Fruit fly (Drosophila melanogaster): ENCODE measurements around the gene ntc.

Gene ntc

DNA sequence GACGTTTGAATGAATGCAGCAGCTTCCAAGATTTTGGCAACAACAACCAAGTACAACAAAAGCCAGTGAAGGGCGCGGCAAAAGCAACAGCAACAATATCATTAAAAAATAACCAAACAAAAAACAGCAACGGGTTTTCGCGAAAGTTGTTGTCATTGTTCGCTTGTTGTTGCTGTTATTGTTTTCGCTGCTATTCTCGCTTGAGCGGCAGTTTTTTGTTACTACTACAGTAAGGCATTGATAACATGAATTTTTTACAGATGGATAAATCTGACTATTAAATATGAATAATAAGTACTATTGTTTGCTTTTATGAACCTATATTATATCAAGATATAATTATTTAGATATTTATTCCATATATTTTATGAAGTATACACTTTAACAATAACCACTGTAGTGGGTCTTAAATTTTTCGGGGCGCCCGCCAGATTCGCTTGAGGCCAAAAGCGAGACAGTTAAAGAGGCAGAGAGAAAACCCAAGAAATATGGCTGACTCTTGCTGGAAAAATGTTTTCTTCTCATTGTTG lies 34.8 kb downstream of the ntc start (continued):
- TF ChIP-seq Aef1 (GFP tag; IDR thresholded peaks at IDR 0.05): peak; percentile 90
- peak; percentile 96 for TF ChIP-seq CG32532 (GFP tag; IDR thresholded peaks at IDR 0.05)
- TF ChIP-seq Trl (optimal IDR thresholded peaks at IDR 0.05): no peak
- TF ChIP-seq Trl (GFP tag; optimal IDR thresholded peaks at IDR 0.05): no peak
- TF ChIP-seq chinmo (GFP tag; IDR thresholded peaks at IDR 0.05; ENCODE audit: partially characterized antibody): peak; percentile 98
- TF ChIP-seq bsh (GFP tag; optimal IDR thresholded peaks at IDR 0.05): peak; percentile 5 to 52
- TF ChIP-seq CG16815 (GFP tag; optimal IDR thresholded peaks at IDR 0.05): peak; percentile 23
- peak; percentile 80 for TF ChIP-seq CG13296 (GFP tag; optimal IDR thresholded peaks at IDR 0.05)
- peak; percentile 45 for TF ChIP-seq CG1233 (GFP tag; optimal IDR thresholded peaks at IDR 0.05)
- no peak for TF ChIP-seq CG10462 (GFP tag; optimal IDR thresholded peaks at IDR 0.05)
- peak in 1 of 2 experiments; percentile 88 for TF ChIP-seq Hr51 (GFP tag; optimal IDR thresholded peaks at IDR 0.05)
- TF ChIP-seq kay (GFP tag; optimal IDR thresholded peaks at IDR 0.05): peak; percentile 19
- peak; percentile 92 for TF ChIP-seq al (GFP tag; IDR thresholded peaks at IDR 0.05)
- TF ChIP-seq CG11723 (GFP tag; optimal IDR thresholded peaks at IDR 0.05): peak; percentile 16
- TF ChIP-seq mld (GFP tag; IDR thresholded peaks at IDR 0.05; ENCODE audit: partially characterized antibody): no peak

DNA sequence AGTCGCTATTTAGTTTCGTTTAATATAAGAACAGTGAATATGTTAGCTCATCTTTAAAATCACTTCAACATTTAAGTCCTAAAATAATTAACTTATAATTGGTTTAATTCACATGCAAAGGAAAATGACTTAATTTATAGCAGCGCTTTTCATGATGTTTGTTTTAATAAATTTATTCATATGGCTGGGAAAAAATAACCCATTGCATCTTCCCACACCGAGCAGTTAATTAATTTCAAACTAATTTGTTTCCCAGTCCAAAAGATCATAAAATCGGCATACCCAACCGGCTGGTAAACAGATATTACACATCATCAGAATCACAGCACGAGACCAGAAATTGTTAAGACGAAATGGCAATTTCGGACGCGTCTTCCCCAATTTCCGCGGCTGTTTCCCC lies 35.4 kb downstream of the ntc start:
- TF ChIP-seq Abd-B (GFP tag; optimal IDR thresholded peaks at IDR 0.05) (peak; percentile 14), gem (tag; optimal IDR thresholded peaks at IDR 0.05) (peak; percentile 68), h (optimal IDR thresholded peaks at IDR 0.05) (no peak), CG31441 (GFP tag; IDR thresholded peaks at IDR 0.05) (no peak), disco-r (GFP tag; optimal IDR thresholded peaks at IDR 0.05) (peak; percentile 20), lilli (GFP tag; optimal IDR thresholded peaks at IDR 0.05) (peak; percentile 66), CG12071 (GFP tag; optimal IDR thresholded peaks at IDR 0.05) (peak; percentile 35), CG2678 (tag; optimal IDR thresholded peaks at IDR 0.05) (peak; percentile 69), CG9437 (GFP tag; optimal IDR thresholded peaks at IDR 0.05) (peak; percentile 20), CG9727 (GFP tag; optimal IDR thresholded peaks at IDR 0.05) (peak; percentile 6), ara (GFP tag; IDR thresholded peaks at IDR 0.05) (no peak), HLHmδ (GFP tag; optimal IDR thresholded peaks at IDR 0.05) (no peak), CG17385 (GFP tag; optimal IDR thresholded peaks at IDR 0.05) (peak; percentile 37), CG2120 (GFP tag; optimal IDR thresholded peaks at IDR 0.05) (peak; percentile 82), CG3995 (GFP tag; optimal IDR thresholded peaks at IDR 0.05) (no peak), Hmr (GFP tag; optimal IDR thresholded peaks at IDR 0.05) (peak; percentile 73), az2 (GFP tag; optimal IDR thresholded peaks at IDR 0.05) (peak; percentile 25), HHEX (GFP tag; optimal IDR thresholded peaks at IDR 0.05) (peak; percentile 50), wor (GFP tag; IDR thresholded peaks at IDR 0.05) (no peak), Myb (GFP tag; optimal IDR thresholded peaks at IDR 0.05) (peak; percentile 18), Meics (GFP tag; optimal IDR thresholded peaks at IDR 0.05) (peak; percentile 57), Sry-β (GFP tag; optimal IDR thresholded peaks at IDR 0.05) (no peak), sob (GFP tag; IDR thresholded peaks at IDR 0.05) (no peak), Nf-YB (GFP tag; optimal IDR thresholded peaks at IDR 0.05) (no peak), lbe (GFP tag; optimal IDR thresholded peaks at IDR 0.05) (no peak), row (GFP tag; IDR thresholded peaks at IDR 0.05) (peak; percentile 57), CG4617 (GFP tag; optimal IDR thresholded peaks at IDR 0.05; ENCODE audit: borderline replicate concordance) (peak; percentile 1), cwo (GFP tag; optimal IDR thresholded peaks at IDR 0.05) (peak; percentile 89), CG3281 (GFP tag; optimal IDR thresholded peaks at IDR 0.05) (peak; percentile 66), CG9215 (GFP tag; IDR thresholded peaks at IDR 0.05) (peak; percentile 47; the same call in 1 of the 2 replicates), CG18599 (GFP tag; optimal IDR thresholded peaks at IDR 0.05) (peak; percentile 47), CG17361 (GFP tag; IDR thresholded peaks at IDR 0.05) (no peak), CG13287 (GFP tag; IDR thresholded peaks at IDR 0.05; ENCODE audit: partially characterized antibody) (no peak), CG11504 (tag; optimal IDR thresholded peaks at IDR 0.05) (peak; percentile 62), bab2 (GFP tag; optimal IDR thresholded peaks at IDR 0.05) (peak; percentile 29)
